Worm (Caenorhabditis elegans) whole organism, L4 larva: ENCODE data around the gene C32D5.12.

ENCODE experiments used
- Y75B8A.6 ChIP-seq: fragments of 200-800 bp; sonication (Bioruptor generic); IDR thresholded peaks from 2 replicates; pipeline ENCODE4 v1.3.6; 2022; ENCODE audit warnings: missing genetic modification reagents, missing genetic modification characterization, missing compliant biosample characterization
- aha-1 ChIP-seq: fragments of 150-350 bp; peaks from one replicate; lab custom pipeline; 2014; ENCODE audit warnings: missing biosample characterization, missing genetic modification characterization
- ama-1 ChIP-seq: fragments of 150-350 bp; optimal IDR thresholded peaks from 2 replicates; lab custom pipeline; 2014; ENCODE audit warnings: inconsistent platforms, mixed read lengths
- daf-8 ChIP-seq: fragments of 200-800 bp; sonication (Bioruptor generic); IDR thresholded peaks from 2 replicates; pipeline ENCODE4 v1.3.6; 2022; ENCODE audit warnings: missing genetic modification characterization, missing compliant biosample characterization
- lin-38 ChIP-seq: fragments of 200-800 bp; sonication (Bioruptor generic); IDR thresholded peaks from 2 replicates; pipeline ENCODE4 v1.3.6; 2022; ENCODE audit warnings: missing genetic modification reagents, missing genetic modification characterization, missing compliant biosample characterization
- snpc-1.2 ChIP-seq: fragments of 200-800 bp; sonication (Bioruptor generic); IDR thresholded peaks from 2 replicates; pipeline ENCODE4 v1.3.6; 2022; ENCODE audit warnings: missing genetic modification reagents, missing genetic modification characterization, missing compliant biosample characterization
- unc-39 ChIP-seq: sonication (generic microtip); optimal IDR thresholded peaks from 2 replicates; lab custom pipeline; 2017; ENCODE audit warnings: missing biosample characterization, missing genetic modification characterization

DNA sequence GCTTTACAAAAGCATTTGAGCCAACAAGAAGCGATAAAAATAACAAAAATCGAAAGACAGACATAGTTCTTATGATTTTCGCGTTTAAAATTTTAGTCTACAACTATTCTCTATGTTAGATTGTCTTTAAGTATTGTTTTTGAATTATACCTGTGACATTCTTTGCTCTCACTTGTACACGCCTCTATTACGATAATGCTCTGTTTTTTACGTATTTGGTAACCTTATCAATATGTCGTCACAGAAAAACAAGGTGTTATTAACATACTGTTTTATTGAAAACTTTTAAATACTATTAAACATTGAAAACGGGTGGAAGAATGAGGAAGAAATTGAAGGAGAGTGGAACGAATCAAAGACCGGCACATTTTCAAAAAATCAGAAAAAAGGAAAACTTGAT is 48.5 kb upstream of the C32D5.12 start, which contains the start of gene spp-11:
- no peak for TF ChIP-seq daf-8 (GFP tag; lab: Robert Waterston, UW)
- no peak for TF ChIP-seq snpc-1.2 (GFP tag; lab: Robert Waterston, UW)
- TF ChIP-seq ama-1, result no peak
- TF ChIP-seq Y75B8A.6, result no peak
- TF ChIP-seq aha-1 (tag; lab: Kevin White, UChicago), result no peak
- TF ChIP-seq lin-38, result no peak
- no peak for TF ChIP-seq unc-39 (tag; lab: Kevin White, UChicago)
